Fruit fly (Drosophila melanogaster) whole organism, adult: ENCODE results near the gene CG33093.

Experiments
- CG11617 ChIP-seq: fragments of 200-800 bp; sonication (Bioruptor generic); optimal IDR thresholded peaks from 2 replicates; lab custom pipeline; 2017; ENCODE audit warnings: mild to moderate bottlenecking, missing biosample characterization, missing genetic modification reagents, missing genetic modification characterization
- CG12768 ChIP-seq: fragments of 200-800 bp; sonication (Bioruptor generic); optimal IDR thresholded peaks from 2 replicates; lab custom pipeline; 2017; ENCODE audit warnings: missing biosample characterization, missing genetic modification characterization, mild to moderate bottlenecking, moderate library complexity, missing genetic modification reagents
- CG14711 ChIP-seq: fragments of 200-800 bp; sonication (Bioruptor generic); optimal IDR thresholded peaks from 2 replicates; lab custom pipeline; 2018; ENCODE audit warnings: missing biosample characterization, mild to moderate bottlenecking, missing genetic modification characterization, moderate library complexity
- CG1620 ChIP-seq: fragments of 200-800 bp; sonication (Bioruptor generic); optimal IDR thresholded peaks from 2 replicates; lab custom pipeline; 2016; ENCODE audit warnings: missing biosample characterization, missing genetic modification characterization
- CG33017 ChIP-seq: fragments of 200-800 bp; sonication (Bioruptor generic); optimal IDR thresholded peaks from 2 replicates; lab custom pipeline; 2018; ENCODE audit warnings: missing biosample characterization, mild to moderate bottlenecking, missing genetic modification characterization, moderate library complexity
- CG5204 ChIP-seq: fragments of 200-800 bp; sonication (Bioruptor generic); optimal IDR thresholded peaks from 2 replicates; lab custom pipeline; 2016; ENCODE audit warnings: missing biosample characterization, missing genetic modification characterization
- CG7045 ChIP-seq: fragments of 200-800 bp; sonication (Bioruptor generic); optimal IDR thresholded peaks from 2 replicates; lab custom pipeline; 2017; ENCODE audit warnings: missing biosample characterization, mild to moderate bottlenecking, missing genetic modification characterization
- CG7101 ChIP-seq: fragments of 200-800 bp; sonication (Bioruptor generic); optimal IDR thresholded peaks from 2 replicates; lab custom pipeline; 2018; ENCODE audit warnings: missing biosample characterization, mild to moderate bottlenecking, missing genetic modification characterization, moderate library complexity
- Clk ChIP-seq: fragments of 200-800 bp; sonication (Bioruptor generic); optimal IDR thresholded peaks from 2 replicates; lab custom pipeline; 2017; ENCODE audit warnings: missing biosample characterization, missing genetic modification characterization
- Crg-1 ChIP-seq: fragments of 200-800 bp; sonication (Bioruptor generic); optimal IDR thresholded peaks from 2 replicates; lab custom pipeline; 2016; ENCODE audit warnings: missing biosample characterization, missing genetic modification characterization
- Hr96 ChIP-seq: fragments of 200-800 bp; sonication (Bioruptor generic); optimal IDR thresholded peaks from 2 replicates; lab custom pipeline; 2016; ENCODE audit warnings: missing biosample characterization, missing genetic modification characterization
- Mnt ChIP-seq: fragments of 200-800 bp; sonication (Bioruptor generic); optimal IDR thresholded peaks from 2 replicates; lab custom pipeline; 2016; ENCODE audit warnings: missing biosample characterization, mild to moderate bottlenecking, missing genetic modification characterization
- bab1 ChIP-seq: fragments of 200-800 bp; sonication (Bioruptor generic); optimal IDR thresholded peaks from 3 replicates; lab custom pipeline; 2019; ENCODE audit warnings: missing biosample characterization, mild to moderate bottlenecking, missing genetic modification characterization, moderate library complexity
- cic ChIP-seq: fragments of 200-800 bp; sonication (Bioruptor generic); optimal IDR thresholded peaks from 2 replicates; lab custom pipeline; 2017; ENCODE audit warnings: missing biosample characterization, mild to moderate bottlenecking, missing genetic modification characterization, moderate library complexity
- cnc ChIP-seq, 2 experiments: fragments of >200 bp; optimal IDR thresholded peaks; 2 replicates each; lab custom pipeline; 2017
- kay ChIP-seq: fragments of 200-800 bp; sonication (Bioruptor generic); peaks from one replicate; lab custom pipeline; 2016; ENCODE audit warnings: missing biosample characterization, missing genetic modification characterization, borderline replicate concordance
- ovo ChIP-seq: fragments of 200-800 bp; sonication (Bioruptor generic); optimal IDR thresholded peaks from 2 replicates; lab custom pipeline; 2016; ENCODE audit warnings: missing biosample characterization, missing genetic modification characterization
- pad ChIP-seq: fragments of 200-800 bp; sonication (Bioruptor generic); optimal IDR thresholded peaks from 3 replicates; lab custom pipeline; 2017; ENCODE audit warnings: missing biosample characterization, missing genetic modification characterization, mild to moderate bottlenecking, moderate library complexity, missing genetic modification reagents
- tj ChIP-seq: fragments of 200-800 bp; sonication (Bioruptor generic); optimal IDR thresholded peaks from 3 replicates; lab custom pipeline; 2017; ENCODE audit warnings: missing biosample characterization, mild to moderate bottlenecking, missing genetic modification characterization, moderate library complexity
- toe ChIP-seq: fragments of 200-800 bp; sonication (Bioruptor generic); optimal IDR thresholded peaks from 2 replicates; lab custom pipeline; 2016; ENCODE audit warnings: missing biosample characterization, missing genetic modification characterization

The CG33093 gene

dm6 chr3R:22568508-22568907 lies 36.8 kb upstream of the CG33093 start:
- TF ChIP-seq CG5204 (GFP tag; lab: Kevin White, UChicago): no peak
- no peak for TF ChIP-seq CG1620
- TF ChIP-seq kay (GFP tag; lab: Kevin White, UChicago): no peak
- TF ChIP-seq CG7101 (tag; lab: Kevin White, UChicago): no peak
- no peak for TF ChIP-seq ovo (GFP tag; lab: Kevin White, UChicago)
- no peak for TF ChIP-seq CG12768 (GFP tag; lab: Kevin White, UChicago)
- TF ChIP-seq Crg-1 (GFP tag; lab: Kevin White, UChicago): no peak
- no peak for TF ChIP-seq Mnt
- TF ChIP-seq cic (GFP tag; lab: Kevin White, UChicago): no peak

DNA sequence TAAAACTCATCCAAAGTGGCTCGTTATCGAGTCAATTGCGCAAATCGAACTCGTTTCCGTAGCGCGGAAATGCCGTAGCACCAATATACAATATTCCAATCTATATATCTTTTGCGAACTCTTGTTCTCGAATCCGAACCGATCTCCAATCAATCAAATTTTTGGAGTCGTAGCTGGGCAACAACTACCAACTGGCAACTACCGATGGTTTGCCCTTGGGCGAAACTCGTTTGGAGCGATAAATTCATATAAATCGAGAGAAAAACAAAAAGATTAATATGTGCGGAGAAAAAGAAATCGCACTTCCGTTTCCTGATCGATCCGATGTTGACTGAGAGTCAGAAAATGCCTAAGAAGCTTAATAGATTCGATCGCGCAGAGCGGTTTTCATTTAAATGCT lies 34.0 kb upstream of the CG33093 start:
- TF ChIP-seq Crg-1 (GFP tag; lab: Kevin White, UChicago): no peak
- no peak for TF ChIP-seq CG33017
- no peak for TF ChIP-seq tj (GFP tag; lab: Kevin White, UChicago)
- no peak for TF ChIP-seq kay (GFP tag; lab: Kevin White, UChicago)
- TF ChIP-seq pad (GFP tag; lab: Kevin White, UChicago): no peak
- TF ChIP-seq CG12768 (GFP tag; lab: Kevin White, UChicago): no peak
- TF ChIP-seq cic (GFP tag; lab: Kevin White, UChicago): no peak
- TF ChIP-seq Mnt: no peak
- TF ChIP-seq CG7101 (tag; lab: Kevin White, UChicago): no peak
- TF ChIP-seq bab1: no peak
- no peak for TF ChIP-seq cnc (optimal IDR thresholded peaks at IDR 0.05; lab: Kevin White, UChicago)
- no peak for TF ChIP-seq Clk (GFP tag; lab: Kevin White, UChicago)
- TF ChIP-seq CG14711 (tag; lab: Kevin White, UChicago): no peak
- TF ChIP-seq CG11617: no peak
- no peak for TF ChIP-seq CG5204 (GFP tag; lab: Kevin White, UChicago)
- no peak for TF ChIP-seq CG7045
- TF ChIP-seq toe (GFP tag; lab: Kevin White, UChicago): no peak
- TF ChIP-seq CG1620: no peak
- no peak for TF ChIP-seq Hr96 (GFP tag; lab: Kevin White, UChicago)

dm6 chr3R:22564707-22565106 lies 33.0 kb upstream of the CG33093 start:
- TF ChIP-seq Hr96 (GFP tag; lab: Kevin White, UChicago): no peak

DNA sequence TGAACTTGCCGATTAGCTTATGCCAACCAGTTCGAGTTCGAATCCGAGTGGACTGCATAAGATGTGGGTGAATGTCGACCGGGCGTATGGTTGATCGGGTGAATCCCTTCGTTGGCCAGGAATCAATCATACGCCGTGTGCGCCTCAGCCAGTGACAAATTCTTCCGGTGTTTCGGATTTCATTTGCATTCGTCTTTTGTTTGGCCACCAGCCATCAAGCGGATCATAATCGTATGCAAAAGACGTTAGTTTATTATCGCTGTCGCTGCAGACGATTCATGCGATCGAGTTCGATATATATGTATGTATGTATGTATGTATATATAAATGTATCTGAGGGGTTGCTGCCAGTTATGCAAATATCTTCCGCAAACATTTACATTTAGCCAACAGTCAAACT lies 32.4 kb upstream of the CG33093 start:
- TF ChIP-seq CG7045 (no peak), CG1620 (no peak), cnc (optimal IDR thresholded peaks at IDR 0.05; lab: Kevin White, UChicago) (no peak), CG11617 (no peak)

- TF ChIP-seq Mnt: no peak
- TF ChIP-seq CG11617: no peak
- no peak for TF ChIP-seq cnc (optimal IDR thresholded peaks at IDR 0.05; lab: Kevin White, UChicago)
- TF ChIP-seq Hr96 (GFP tag; lab: Kevin White, UChicago): no peak
- no peak for TF ChIP-seq CG14711 (tag; lab: Kevin White, UChicago)
- no peak for TF ChIP-seq CG1620
- TF ChIP-seq CG33017: no peak
- TF ChIP-seq Crg-1 (GFP tag; lab: Kevin White, UChicago): no peak
Observed at dm6 chr3R:22562502-22562901, 30.8 kb upstream of the CG33093 start, which contains the start of gene sit. Gene sit (minus strand): TSS chr3R:22562572.

- no peak for TF ChIP-seq CG7101 (tag; lab: Kevin White, UChicago)
- TF ChIP-seq toe (GFP tag; lab: Kevin White, UChicago): no peak
- no peak for TF ChIP-seq CG14711 (tag; lab: Kevin White, UChicago)
- TF ChIP-seq CG1620: no peak
- TF ChIP-seq kay (GFP tag; lab: Kevin White, UChicago): no peak
- TF ChIP-seq bab1: no peak
- no peak for TF ChIP-seq Crg-1 (GFP tag; lab: Kevin White, UChicago)
Observed at dm6 chr3R:22560224-22560623, 28.5 kb upstream of the CG33093 start.

DNA sequence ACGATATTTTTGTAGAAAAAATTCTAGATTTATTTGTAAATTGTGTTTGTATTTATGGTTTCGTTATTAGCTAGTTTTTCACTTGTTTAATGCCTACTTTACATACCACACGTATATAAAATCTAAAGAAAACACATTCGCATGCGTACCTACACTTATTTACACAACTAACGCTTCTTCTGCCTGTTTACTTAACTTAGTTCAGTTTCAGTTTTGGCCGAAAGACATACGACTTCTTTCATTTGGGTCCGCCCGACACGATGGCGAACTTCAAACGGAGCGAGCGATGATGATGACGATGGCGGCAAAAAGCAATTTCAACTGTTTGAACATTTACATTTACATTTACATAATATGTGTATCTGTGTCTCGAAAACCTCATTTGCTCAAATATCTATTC lies 26.7 kb upstream of the CG33093 start:
- TF ChIP-seq bab1: no peak
- no peak for TF ChIP-seq Hr96 (GFP tag; lab: Kevin White, UChicago)
- TF ChIP-seq CG12768 (GFP tag; lab: Kevin White, UChicago): no peak
- no peak for TF ChIP-seq Clk (GFP tag; lab: Kevin White, UChicago)
- no peak for TF ChIP-seq ovo (GFP tag; lab: Kevin White, UChicago)
- no peak for TF ChIP-seq kay (GFP tag; lab: Kevin White, UChicago)
- TF ChIP-seq CG7045: no peak
- no peak for TF ChIP-seq Crg-1 (GFP tag; lab: Kevin White, UChicago)
- no peak for TF ChIP-seq CG11617
- no peak for TF ChIP-seq tj (GFP tag; lab: Kevin White, UChicago)
- TF ChIP-seq toe (GFP tag; lab: Kevin White, UChicago): no peak
- no peak for TF ChIP-seq CG14711 (tag; lab: Kevin White, UChicago)
- TF ChIP-seq Mnt: no peak
